Fruit fly (Drosophila melanogaster) whole organism, embryonic: ENCODE results near the gene Dsp1.

ENCODE experiments used
- B-H1 ChIP-seq: fragments of 200-800 bp; sonication (Bioruptor generic); IDR thresholded peaks from 3 replicates; pipeline ENCODE4 v1.3.6; 2022; ENCODE audit warnings: missing biosample characterization, missing genetic modification characterization
- B-H2 ChIP-seq: fragments of 200-800 bp; sonication (Bioruptor generic); optimal IDR thresholded peaks from 2 replicates; lab custom pipeline; 2018; ENCODE audit warnings: missing biosample characterization, mild to moderate bottlenecking, missing genetic modification characterization
- Bdp1 ChIP-seq: fragments of 200-800 bp; sonication (Bioruptor generic); optimal IDR thresholded peaks from 3 replicates; lab custom pipeline; 2016; ENCODE audit warnings: missing biosample characterization, missing genetic modification characterization
- Blimp-1 ChIP-seq: fragments of 200-800 bp; sonication (Bioruptor generic); optimal IDR thresholded peaks from 3 replicates; lab custom pipeline; 2018; ENCODE audit warnings: missing biosample characterization, missing genetic modification characterization, mild to moderate bottlenecking, moderate library complexity, missing genetic modification reagents
- CG10979 ChIP-seq: fragments of 200-800 bp; sonication (Bioruptor generic); optimal IDR thresholded peaks from 2 replicates; lab custom pipeline; 2018; ENCODE audit warnings: missing biosample characterization, mild to moderate bottlenecking, missing genetic modification characterization, moderate library complexity
- CG11696 ChIP-seq: fragments of 200-800 bp; sonication (Bioruptor generic); IDR thresholded peaks from 2 replicates; pipeline ENCODE4 v1.3.6; 2022; ENCODE audit warnings: missing biosample characterization, missing genetic modification characterization
- CG12391 ChIP-seq: fragments of 200-800 bp; sonication (Bioruptor generic); optimal IDR thresholded peaks from 3 replicates; lab custom pipeline; 2018; ENCODE audit warnings: missing biosample characterization, mild to moderate bottlenecking, missing genetic modification characterization, moderate library complexity
- CG17612 ChIP-seq: fragments of 200-800 bp; sonication (Bioruptor generic); IDR thresholded peaks from 2 replicates; pipeline ENCODE4 v1.3.6; 2022; ENCODE audit warnings: missing biosample characterization, missing genetic modification characterization
- CG17829 ChIP-seq: fragments of 200-800 bp; optimal IDR thresholded peaks from 2 replicates; lab custom pipeline; 2019; ENCODE audit warnings: missing biosample characterization, mild to moderate bottlenecking, missing genetic modification characterization, moderate library complexity
- CG3065 ChIP-seq: fragments of 200-800 bp; sonication (Bioruptor generic); optimal IDR thresholded peaks from 2 replicates; lab custom pipeline; 2016; ENCODE audit warnings: missing biosample characterization, missing genetic modification characterization
- CG3847 ChIP-seq: fragments of 200-800 bp; sonication (Bioruptor generic); IDR thresholded peaks from 2 replicates; pipeline ENCODE4 v1.3.6; 2022; ENCODE audit warnings: missing biosample characterization, missing genetic modification characterization
- CG6854 ChIP-seq: fragments of 200-800 bp; sonication (Bioruptor generic); optimal IDR thresholded peaks from 3 replicates; lab custom pipeline; 2017; ENCODE audit warnings: missing biosample characterization, mild to moderate bottlenecking, missing genetic modification characterization
- CG7556 ChIP-seq: fragments of 200-800 bp; sonication (Bioruptor generic); optimal IDR thresholded peaks from 2 replicates; lab custom pipeline; 2017; ENCODE audit warnings: missing biosample characterization, mild to moderate bottlenecking, missing genetic modification characterization
- CG7745 ChIP-seq: fragments of 200-800 bp; sonication (Bioruptor generic); optimal IDR thresholded peaks from 2 replicates; lab custom pipeline; 2018; ENCODE audit warnings: missing biosample characterization, mild to moderate bottlenecking, missing genetic modification characterization, moderate library complexity
- CG8359 ChIP-seq: fragments of 200-800 bp; sonication (Bioruptor generic); optimal IDR thresholded peaks from 2 replicates; lab custom pipeline; 2017; ENCODE audit warnings: missing biosample characterization, mild to moderate bottlenecking, missing genetic modification characterization, borderline replicate concordance
- CG9215 ChIP-seq: fragments of 200-800 bp; sonication (Bioruptor generic); IDR thresholded peaks from 2 replicates; pipeline ENCODE4 v1.3.6; 2022; ENCODE audit warnings: missing biosample characterization, missing genetic modification characterization
- CG9727 ChIP-seq: fragments of 200-800 bp; sonication (Bioruptor generic); optimal IDR thresholded peaks from 3 replicates; lab custom pipeline; 2017; ENCODE audit warnings: missing biosample characterization, mild to moderate bottlenecking, missing genetic modification characterization
- Doc3 ChIP-seq: fragments of 200-800 bp; sonication (Bioruptor generic); IDR thresholded peaks from 3 replicates; pipeline ENCODE4 v1.3.6; 2022; ENCODE audit warnings: missing biosample characterization, missing genetic modification characterization; ENCODE audit not compliant: partially characterized antibody
- H2.0 ChIP-seq: fragments of 200-800 bp; sonication (Bioruptor generic); IDR thresholded peaks from 2 replicates; pipeline ENCODE4 v1.3.6; 2022; ENCODE audit warnings: missing biosample characterization, missing genetic modification characterization
- Hr39 ChIP-seq: fragments of >200 bp; optimal IDR thresholded peaks from 2 replicates; lab custom pipeline; 2017
- Max ChIP-seq: fragments of 200-800 bp; sonication (Bioruptor generic); optimal IDR thresholded peaks from 2 replicates; lab custom pipeline; 2016; ENCODE audit warnings: missing biosample characterization, mild to moderate bottlenecking, missing genetic modification characterization
- Sox100B ChIP-seq: fragments of 200-800 bp; sonication (Bioruptor generic); optimal IDR thresholded peaks from 3 replicates; lab custom pipeline; 2018; ENCODE audit warnings: missing biosample characterization, mild to moderate bottlenecking, missing genetic modification characterization
- Sry-β ChIP-seq: fragments of 200-800 bp; sonication (Bioruptor generic); optimal IDR thresholded peaks from 2 replicates; lab custom pipeline; 2018; ENCODE audit warnings: missing biosample characterization, mild to moderate bottlenecking, missing genetic modification characterization, moderate library complexity
- YL-1 ChIP-seq: fragments of 200-800 bp; sonication (Bioruptor generic); optimal IDR thresholded peaks from 3 replicates; lab custom pipeline; 2017; ENCODE audit warnings: missing biosample characterization, mild to moderate bottlenecking, missing genetic modification characterization
- ara ChIP-seq: fragments of 200-800 bp; sonication (Bioruptor generic); IDR thresholded peaks from 2 replicates; pipeline ENCODE4 v1.3.6; 2022; ENCODE audit warnings: missing biosample characterization, missing genetic modification characterization
- chm ChIP-seq: fragments of 200-800 bp; sonication (Bioruptor generic); IDR thresholded peaks from 2 replicates; pipeline ENCODE4 v1.3.6; 2022; ENCODE audit warnings: missing biosample characterization, missing genetic modification characterization
- ci ChIP-seq: fragments of 200-800 bp; sonication (Bioruptor generic); IDR thresholded peaks from 3 replicates; pipeline ENCODE4 v1.3.6; 2022; ENCODE audit warnings: missing biosample characterization, missing genetic modification characterization
- dmrt11E ChIP-seq: fragments of 200-800 bp; sonication (Bioruptor generic); optimal IDR thresholded peaks from 3 replicates; lab custom pipeline; 2018; ENCODE audit warnings: missing biosample characterization, mild to moderate bottlenecking, missing genetic modification characterization, moderate library complexity
- knrl ChIP-seq: fragments of 200-800 bp; sonication (Bioruptor generic); IDR thresholded peaks from 3 replicates; pipeline ENCODE4 v1.3.6; 2022; ENCODE audit warnings: missing biosample characterization, missing genetic modification characterization; ENCODE audit not compliant: partially characterized antibody
- lab ChIP-seq: fragments of 200-800 bp; sonication (Bioruptor generic); optimal IDR thresholded peaks from 3 replicates; lab custom pipeline; 2017; ENCODE audit warnings: missing biosample characterization, missing genetic modification characterization, mild to moderate bottlenecking, moderate library complexity, missing genetic modification reagents
- lmd ChIP-seq: fragments of 200-800 bp; sonication (Bioruptor generic); IDR thresholded peaks from 2 replicates; pipeline ENCODE4 v1.3.6; 2022; ENCODE audit warnings: missing biosample characterization, missing genetic modification characterization
- odd ChIP-seq: fragments of 200-800 bp; sonication (Bioruptor generic); optimal IDR thresholded peaks from 2 replicates; lab custom pipeline; 2017; ENCODE audit warnings: missing biosample characterization, mild to moderate bottlenecking, missing genetic modification characterization
- pan ChIP-seq, 4 experiments: fragments of >200 bp in 3 of 4; fragments of 200-800 bp in 1 of 4; sonication (Bioruptor generic) in 1 of 4; optimal IDR thresholded peaks in 3 of 4; IDR thresholded peaks in 1 of 4; 2 replicates each; pipeline versions ENCODE4 v1.3.6 to Lab custom; 2017 to 2022; ENCODE audit warnings: missing biosample characterization in 2 of 4, missing genetic modification characterization in 2 of 4, mixed read lengths in 1 of 4
- peb ChIP-seq: fragments of 200-800 bp; sonication (Bioruptor generic); IDR thresholded peaks from 2 replicates; pipeline ENCODE4 v1.3.6; 2022; ENCODE audit warnings: missing biosample characterization, missing genetic modification characterization
- prd ChIP-seq, 3 experiments: fragments of >200 bp in 2 of 3; fragments of 200-800 bp in 1 of 3; sonication (Bioruptor generic) in 1 of 3; optimal IDR thresholded peaks in 2 of 3; IDR thresholded peaks in 1 of 3; 2 replicates in 2 of 3; 3 replicates in 1 of 3; pipeline versions ENCODE4 v1.3.6 to Lab custom; 2017 to 2022; ENCODE audit warnings: missing biosample characterization in 1 of 3, missing genetic modification characterization in 1 of 3
- rib ChIP-seq: fragments of 200-800 bp; sonication (Bioruptor generic); IDR thresholded peaks from 2 replicates; pipeline ENCODE4 v1.3.6; 2022; ENCODE audit warnings: missing biosample characterization, missing genetic modification characterization
- sens-2 ChIP-seq: fragments of 200-800 bp; sonication (Bioruptor generic); IDR thresholded peaks from 2 replicates; pipeline ENCODE4 v1.3.6; 2022; ENCODE audit warnings: missing biosample characterization, missing genetic modification characterization
- slbo ChIP-seq: fragments of 200-800 bp; sonication (Bioruptor generic); IDR thresholded peaks from 2 replicates; pipeline ENCODE4 v1.3.6; 2022; ENCODE audit warnings: missing biosample characterization, missing genetic modification characterization
- sob ChIP-seq: fragments of 200-800 bp; sonication (Bioruptor generic); IDR thresholded peaks from 2 replicates; pipeline ENCODE4 v1.3.6; 2022; ENCODE audit warnings: missing biosample characterization, missing genetic modification characterization
- ssp ChIP-seq: fragments of 200-800 bp; sonication (Bioruptor generic); IDR thresholded peaks from 2 replicates; pipeline ENCODE4 v1.3.6; 2022; ENCODE audit warnings: missing biosample characterization, missing genetic modification characterization
- stwl ChIP-seq: fragments of 200-800 bp; sonication (Bioruptor generic); optimal IDR thresholded peaks from 3 replicates; lab custom pipeline; 2018; ENCODE audit warnings: missing biosample characterization, mild to moderate bottlenecking, missing genetic modification characterization, moderate library complexity
- sug ChIP-seq: fragments of 200-800 bp; optimal IDR thresholded peaks from 2 replicates; lab custom pipeline; 2019; ENCODE audit warnings: missing biosample characterization, mild to moderate bottlenecking, missing genetic modification characterization, moderate library complexity
- tin ChIP-seq: fragments of 200-800 bp; sonication (Bioruptor generic); optimal IDR thresholded peaks from 3 replicates; lab custom pipeline; 2016; ENCODE audit warnings: missing biosample characterization, missing genetic modification characterization
- tio ChIP-seq: fragments of 200-800 bp; sonication (Bioruptor generic); optimal IDR thresholded peaks from 2 replicates; lab custom pipeline; 2017; ENCODE audit warnings: missing biosample characterization, missing genetic modification characterization, inconsistent platforms
- tna ChIP-seq: fragments of 200-800 bp; sonication (Bioruptor generic); IDR thresholded peaks from 2 replicates; pipeline ENCODE4 v1.3.6; 2022; ENCODE audit warnings: missing biosample characterization, missing genetic modification characterization; ENCODE audit not compliant: partially characterized antibody
- tx ChIP-seq: fragments of 200-800 bp; sonication (Bioruptor generic); optimal IDR thresholded peaks from 2 replicates; lab custom pipeline; 2016; ENCODE audit warnings: missing biosample characterization, missing genetic modification characterization
- zfh1 ChIP-seq: fragments of 200-800 bp; sonication (Bioruptor generic); IDR thresholded peaks from 3 replicates; pipeline ENCODE4 v1.3.6; 2022; ENCODE audit warnings: missing biosample characterization, missing genetic modification characterization

The Dsp1 gene

dm6 chrX:16320197-16320921 lies 13.1 kb upstream of the Dsp1 start, which contains the start of gene Cyp1 (continued):
- TF ChIP-seq slbo (GFP tag; lab: Robert Waterston, UW) = peak; percentile 72; the same call in 1 of the 2 replicates
- TF ChIP-seq tin (GFP tag; lab: Kevin White, UChicago) = peak; percentile 3
- peak; percentile 55 for TF ChIP-seq lmd (GFP tag; lab: Robert Waterston, UW)
- TF ChIP-seq knrl = peak; percentile 79
- peak; percentile 77 for TF ChIP-seq ci (GFP tag; lab: Robert Waterston, UW)
- TF ChIP-seq B-H1 (GFP tag; lab: Robert Waterston, UW) = peak; percentile 44; the same call in 2 of the 3 replicates
- TF ChIP-seq rib (GFP tag; lab: Robert Waterston, UW) = peak; percentile 42; the same call in 1 of the 2 replicates
- TF ChIP-seq CG10979 (tag; lab: Kevin White, UChicago) = no peak
- no peak for TF ChIP-seq odd (GFP tag; lab: Kevin White, UChicago)
- TF ChIP-seq CG3065 (GFP tag; lab: Kevin White, UChicago) = no peak
- peak; percentile 19 for TF ChIP-seq CG12391 (tag; lab: Kevin White, UChicago)
- TF ChIP-seq Sox100B (GFP tag; lab: Kevin White, UChicago) = peak; percentile 32
- TF ChIP-seq stwl (tag; lab: Kevin White, UChicago) = peak; percentile 41
- TF ChIP-seq tna (GFP tag; lab: Robert Waterston, UW) = peak; percentile 73
- TF ChIP-seq Sry-β (GFP tag; lab: Kevin White, UChicago) = peak; percentile 13
- TF ChIP-seq Max (GFP tag; lab: Kevin White, UChicago) = peak; percentile 6
- TF ChIP-seq CG3847 (GFP tag; lab: Robert Waterston, UW) = peak; percentile 58; the same call in 1 of the 2 replicates
- peak; percentile 69; the same call in 1 of the 2 replicates for TF ChIP-seq sob (GFP tag; lab: Robert Waterston, UW)
- TF ChIP-seq tx = no peak
- TF ChIP-seq CG17829 (tag; lab: Kevin White, UChicago) = peak; percentile 11
- no peak for TF ChIP-seq CG8359
- peak; percentile 47 for TF ChIP-seq B-H2
- TF ChIP-seq zfh1 (GFP tag; lab: Robert Waterston, UW) = peak; percentile 70; the same call in 2 of the 3 replicates
- 0 out of 2 replicates have a peak, but pooled peaks have one; percentile 19 for TF ChIP-seq sens-2
- peak; percentile 21; the same call in 1 of the 2 replicates for TF ChIP-seq CG9215
- no peak for TF ChIP-seq prd (optimal IDR thresholded peaks at IDR 0.05; lab: Kevin White, UChicago)
- TF ChIP-seq prd (GFP tag; IDR thresholded peaks at IDR 0.05; lab: Robert Waterston, UW) = peak; percentile 72
- TF ChIP-seq YL-1 (GFP tag; lab: Kevin White, UChicago) = peak; percentile 35
- peak; percentile 23 for TF ChIP-seq dmrt11E (tag; lab: Kevin White, UChicago)
- TF ChIP-seq CG17612 (GFP tag; lab: Robert Waterston, UW) = no peak
- TF ChIP-seq CG7556 (GFP tag; lab: Kevin White, UChicago) = no peak
- TF ChIP-seq CG6854 (GFP tag; lab: Kevin White, UChicago) = no peak
- no peak for TF ChIP-seq lab (GFP tag; lab: Kevin White, UChicago)
- TF ChIP-seq tio (GFP tag; lab: Kevin White, UChicago) = no peak
- 0 out of 3 replicates have a peak, but pooled peaks have one; percentile 42 for TF ChIP-seq Doc3 (GFP tag; lab: Robert Waterston, UW)
- TF ChIP-seq CG9727 (GFP tag; lab: Kevin White, UChicago) = peak; percentile 47
- no peak; the same call in 1 of the 2 replicates for TF ChIP-seq ara (GFP tag; lab: Robert Waterston, UW)
- TF ChIP-seq Bdp1 (GFP tag; lab: Kevin White, UChicago) = no peak
- peak; percentile 19; the same call in 1 of the 2 replicates for TF ChIP-seq CG11696
- no peak for TF ChIP-seq CG7745
- TF ChIP-seq Hr39 = no peak
- peak; percentile 36; the same call in 1 of the 2 replicates for TF ChIP-seq H2.0 (GFP tag; lab: Robert Waterston, UW)
- TF ChIP-seq chm (GFP tag; lab: Robert Waterston, UW) = peak; percentile 81
- TF ChIP-seq sug (tag; lab: Kevin White, UChicago) = no peak
- no peak; the same call in 1 of the 2 replicates for TF ChIP-seq peb (GFP tag; lab: Robert Waterston, UW)
- no peak for TF ChIP-seq Blimp-1 (GFP tag; lab: Kevin White, UChicago)
- TF ChIP-seq pan (optimal IDR thresholded peaks at IDR 0.05; lab: Kevin White, UChicago) = no peak
- peak in 1 of 2 experiments; percentile 46 for TF ChIP-seq pan (GFP tag; optimal IDR thresholded peaks at IDR 0.05 in 1 of 2, IDR thresholded peaks at IDR 0.05 in 1 of 2)
- TF ChIP-seq ssp (GFP tag; lab: Robert Waterston, UW) = peak; percentile 74
